Worm (Caenorhabditis elegans) whole organism, L4 larva: ENCODE measurements around the gene Y49E10.27.
A peak's percentile ranks its signal among the peaks of the same experiment; 100 is the strongest.
"Not testable (repeated sequence)": the region's sequence is repeated elsewhere in the genome, so short reads cannot be mapped to it uniquely, and the experiment has no call there.

Experiments
- F37D6.2 ChIP-seq: sonication (generic microtip); optimal IDR thresholded peaks from 2 replicates; lab custom pipeline; 2016; ENCODE audit warnings: mild to moderate bottlenecking, missing genetic modification characterization, missing compliant biosample characterization
- F49E8.2 ChIP-seq: sonication (generic microtip); optimal IDR thresholded peaks from 2 replicates; lab custom pipeline; 2016; ENCODE audit warnings: missing compliant biosample characterization, mild to moderate bottlenecking, missing genetic modification characterization, borderline replicate concordance
- R02D3.7 ChIP-seq: fragments of 150-350 bp; sonication (generic microtip); optimal IDR thresholded peaks from 3 replicates; lab custom pipeline; 2014; ENCODE audit warnings: missing biosample characterization, missing genetic modification characterization
- Y75B8A.6 ChIP-seq: fragments of 200-800 bp; sonication (Bioruptor generic); IDR thresholded peaks from 2 replicates; pipeline ENCODE4 v1.3.6; 2022; ENCODE audit warnings: missing genetic modification reagents, missing genetic modification characterization, missing compliant biosample characterization
- aha-1 ChIP-seq: fragments of 150-350 bp; peaks from one replicate; lab custom pipeline; 2014; ENCODE audit warnings: missing biosample characterization, missing genetic modification characterization
- attf-4 ChIP-seq: sonication (generic microtip); optimal IDR thresholded peaks from 3 replicates; lab custom pipeline; 2017; ENCODE audit warnings: missing biosample characterization, missing genetic modification characterization
- ceh-28 ChIP-seq: fragments of 150-350 bp; optimal IDR thresholded peaks from 2 replicates; lab custom pipeline; 2014; ENCODE audit warnings: missing biosample characterization, missing genetic modification reagents, missing genetic modification characterization
- ceh-32 ChIP-seq: sonication (generic microtip); optimal IDR thresholded peaks from 2 replicates; lab custom pipeline; 2016; ENCODE audit warnings: mild to moderate bottlenecking, missing genetic modification characterization, missing compliant biosample characterization; ENCODE audit not compliant: poor library complexity
- ceh-44 ChIP-seq: fragments of 200-800 bp; sonication (Bioruptor generic); IDR thresholded peaks from 2 replicates; pipeline ENCODE4 v1.3.6; 2022; ENCODE audit warnings: missing genetic modification reagents, missing genetic modification characterization, missing compliant biosample characterization
- ctbp-1 ChIP-seq: fragments of 200-800 bp; sonication (Bioruptor generic); IDR thresholded peaks from 2 replicates; pipeline ENCODE4 v1.3.6; 2022; ENCODE audit warnings: missing genetic modification reagents, missing genetic modification characterization, missing compliant biosample characterization
- daf-19 ChIP-seq: fragments of 200-800 bp; sonication (Bioruptor generic); conservative IDR thresholded peaks from 2 replicates; pipeline ENCODE4 v1.3.6; 2022; ENCODE audit warnings: missing genetic modification characterization, missing compliant biosample characterization
- dmd-6 ChIP-seq: fragments of 200-800 bp; sonication (Bioruptor generic); IDR thresholded peaks from 2 replicates; pipeline ENCODE4 v1.3.6; 2022; ENCODE audit warnings: missing genetic modification reagents, missing genetic modification characterization, missing compliant biosample characterization
- dve-1 ChIP-seq: sonication (generic microtip); optimal IDR thresholded peaks from 2 replicates; lab custom pipeline; 2017; ENCODE audit warnings: antibody characterized with exemption, mild to moderate bottlenecking, missing genetic modification characterization, missing compliant biosample characterization; ENCODE audit not compliant: insufficient read depth
- egl-43 ChIP-seq: fragments of 200-800 bp; sonication (Bioruptor generic); IDR thresholded peaks from 2 replicates; pipeline ENCODE4 v1.3.6; 2022; ENCODE audit warnings: missing genetic modification reagents, missing genetic modification characterization, missing compliant biosample characterization
- fkh-10 ChIP-seq: fragments of 150-350 bp; optimal IDR thresholded peaks from 2 replicates; lab custom pipeline; 2014; ENCODE audit warnings: missing biosample characterization, missing genetic modification reagents, missing genetic modification characterization
- hlh-11 ChIP-seq: fragments of 200-800 bp; sonication (Bioruptor generic); optimal IDR thresholded peaks from 2 replicates; lab custom pipeline; 2018; ENCODE audit warnings: mild to moderate bottlenecking, missing genetic modification characterization, missing compliant biosample characterization
- hlh-30 ChIP-seq: sonication (generic microtip); optimal IDR thresholded peaks from 2 replicates; lab custom pipeline; 2017; ENCODE audit warnings: antibody characterized with exemption, mild to moderate bottlenecking, missing genetic modification characterization, missing compliant biosample characterization; ENCODE audit not compliant: insufficient read depth
- hmg-1.1 ChIP-seq: fragments of 200-800 bp; sonication (Bioruptor generic); IDR thresholded peaks from 2 replicates; pipeline ENCODE4 v1.3.6; 2022; ENCODE audit warnings: missing genetic modification reagents, missing genetic modification characterization, missing compliant biosample characterization
- jun-1 ChIP-seq: fragments of 150-350 bp; optimal IDR thresholded peaks from 2 replicates; lab custom pipeline; 2014; ENCODE audit warnings: missing biosample characterization, missing genetic modification reagents, missing genetic modification characterization
- lim-7 ChIP-seq: fragments of 200-800 bp; sonication (Bioruptor generic); IDR thresholded peaks from 2 replicates; pipeline ENCODE4 v1.3.6; 2022; ENCODE audit warnings: missing genetic modification characterization, missing compliant biosample characterization
- lin-15B ChIP-seq: fragments of 150-350 bp; sonication (generic microtip); optimal IDR thresholded peaks from 3 replicates; lab custom pipeline; 2014; ENCODE audit warnings: missing biosample characterization, missing genetic modification characterization
- lin-29 ChIP-seq: fragments of 200-800 bp; sonication (Bioruptor generic); IDR thresholded peaks from 2 replicates; pipeline ENCODE4 v1.3.6; 2022; ENCODE audit warnings: missing genetic modification reagents, missing genetic modification characterization, missing compliant biosample characterization
- lin-39 ChIP-seq: fragments of 150-350 bp; optimal IDR thresholded peaks from 2 replicates; lab custom pipeline; 2014; ENCODE audit warnings: missing biosample characterization, missing genetic modification reagents, missing genetic modification characterization
- madf-5 ChIP-seq, 2 experiments: fragments of 200-800 bp; sonication (Bioruptor generic); IDR thresholded peaks; 2 replicates each; pipeline ENCODE4 v1.3.6; 2022; ENCODE audit warnings: missing compliant biosample characterization in 2 of 2, missing genetic modification characterization in 2 of 2
- mes-2 ChIP-seq: sonication (generic microtip); optimal IDR thresholded peaks from 2 replicates; lab custom pipeline; 2016; ENCODE audit warnings: missing genotype, mild to moderate bottlenecking, missing genetic modification characterization, missing compliant biosample characterization; ENCODE audit not compliant: poor library complexity, severe bottlenecking
- mxl-3 ChIP-seq: fragments of 200-800 bp; sonication (Bioruptor generic); optimal IDR thresholded peaks from 2 replicates; lab custom pipeline; 2018; ENCODE audit warnings: mild to moderate bottlenecking, missing genetic modification characterization, missing compliant biosample characterization
- nhr-28 ChIP-seq: fragments of 150-350 bp; optimal IDR thresholded peaks from 2 replicates; lab custom pipeline; 2014; ENCODE audit warnings: missing biosample characterization, missing genetic modification characterization
- nhr-48 ChIP-seq: sonication (generic microtip); optimal IDR thresholded peaks from 2 replicates; lab custom pipeline; 2016; ENCODE audit warnings: mild to moderate bottlenecking, missing genetic modification characterization, missing compliant biosample characterization
- pha-4 ChIP-seq, 2 experiments: fragments of 150-350 bp in 1 of 2; fragments of 200-800 bp in 1 of 2; sonication (Bioruptor generic) in 1 of 2; IDR thresholded peaks in 1 of 2; optimal IDR thresholded peaks in 1 of 2; 2 replicates each; pipeline versions ENCODE4 v1.3.6 to Lab custom; 2014 to 2022; ENCODE audit warnings: missing genetic modification characterization in 2 of 2, missing genetic modification reagents in 2 of 2, missing biosample characterization in 1 of 2, missing compliant biosample characterization in 1 of 2
- rbr-2 ChIP-seq: sonication (generic microtip); optimal IDR thresholded peaks from 2 replicates; lab custom pipeline; 2016; ENCODE audit warnings: missing genotype, missing genetic modification characterization, missing compliant biosample characterization
- sdz-12 ChIP-seq: fragments of 200-800 bp; sonication (Bioruptor generic); optimal IDR thresholded peaks from 2 replicates; lab custom pipeline; 2018; ENCODE audit warnings: mild to moderate bottlenecking, missing genetic modification characterization, missing compliant biosample characterization
- set-16 ChIP-seq: fragments of 200-800 bp; sonication (Bioruptor generic); IDR thresholded peaks from 2 replicates; pipeline ENCODE4 v1.3.6; 2022; ENCODE audit warnings: missing genetic modification reagents, missing genetic modification characterization, missing compliant biosample characterization
- snpc-1.2 ChIP-seq: fragments of 200-800 bp; sonication (Bioruptor generic); IDR thresholded peaks from 2 replicates; pipeline ENCODE4 v1.3.6; 2022; ENCODE audit warnings: missing genetic modification reagents, missing genetic modification characterization, missing compliant biosample characterization
- tag-97 ChIP-seq: fragments of 200-800 bp; sonication (Bioruptor generic); IDR thresholded peaks from 2 replicates; pipeline ENCODE4 v1.3.6; 2022; ENCODE audit warnings: missing genetic modification characterization, missing compliant biosample characterization
- unc-39 ChIP-seq: sonication (generic microtip); optimal IDR thresholded peaks from 2 replicates; lab custom pipeline; 2017; ENCODE audit warnings: missing biosample characterization, missing genetic modification characterization
- unc-62 ChIP-seq, 3 experiments: fragments of 150-350 bp in 1 of 3; sonication (generic microtip); optimal IDR thresholded peaks in 2 of 3; peaks in 1 of 3; 1 replicate in 1 of 3; 2 replicates in 2 of 3; lab custom pipeline; 2014 to 2017; ENCODE audit warnings: missing biosample characterization in 3 of 3, missing genetic modification characterization in 3 of 3, missing genetic modification reagents in 3 of 3, missing genotype in 1 of 3
- zfp-2 ChIP-seq: sonication (generic microtip); optimal IDR thresholded peaks from 2 replicates; lab custom pipeline; 2016; ENCODE audit warnings: mild to moderate bottlenecking, missing genetic modification characterization, missing compliant biosample characterization
- ztf-11 ChIP-seq: fragments of 150-350 bp; optimal IDR thresholded peaks from 2 replicates; lab custom pipeline; 2014; ENCODE audit warnings: missing biosample characterization, missing genetic modification characterization

Y49E10.27 gene

ce11 chrIII:12434104-12434503 lies at the start of gene Y49E10.27:
Gene Y49E10.27 (plus strand): TSS chrIII:12434404.
- no peak for TF ChIP-seq aha-1
- TF ChIP-seq dmd-6: no peak
- no peak for TF ChIP-seq hlh-11 (tag; lab: Kevin White, UChicago)
- TF ChIP-seq attf-4 (tag; lab: Kevin White, UChicago): no peak
- TF ChIP-seq nhr-48 (tag; lab: Kevin White, UChicago): no peak
- no peak for TF ChIP-seq snpc-1.2 (GFP tag; lab: Robert Waterston, UW)
- TF ChIP-seq R02D3.7 (tag; lab: Kevin White, UChicago): no peak
- TF ChIP-seq ceh-32 (tag; lab: Kevin White, UChicago): no peak
- TF ChIP-seq madf-5 (GFP tag; IDR thresholded peaks at IDR 0.05; lab: Robert Waterston, UW): no peak
- no peak for TF ChIP-seq fkh-10
- no peak for TF ChIP-seq daf-19 (GFP tag; lab: Robert Waterston, UW)
- TF ChIP-seq Y75B8A.6 (GFP tag; lab: Robert Waterston, UW): no peak
- no peak for TF ChIP-seq sdz-12 (GFP tag; lab: Kevin White, UChicago)
- no peak for TF ChIP-seq pha-4 (GFP tag; IDR thresholded peaks at IDR 0.05; lab: Robert Waterston, UW)
- no peak for TF ChIP-seq pha-4 (tag; optimal IDR thresholded peaks at IDR 0.05; lab: Kevin White, UChicago)
- no peak for TF ChIP-seq lin-15B
- no peak for TF ChIP-seq ztf-11

DNA sequence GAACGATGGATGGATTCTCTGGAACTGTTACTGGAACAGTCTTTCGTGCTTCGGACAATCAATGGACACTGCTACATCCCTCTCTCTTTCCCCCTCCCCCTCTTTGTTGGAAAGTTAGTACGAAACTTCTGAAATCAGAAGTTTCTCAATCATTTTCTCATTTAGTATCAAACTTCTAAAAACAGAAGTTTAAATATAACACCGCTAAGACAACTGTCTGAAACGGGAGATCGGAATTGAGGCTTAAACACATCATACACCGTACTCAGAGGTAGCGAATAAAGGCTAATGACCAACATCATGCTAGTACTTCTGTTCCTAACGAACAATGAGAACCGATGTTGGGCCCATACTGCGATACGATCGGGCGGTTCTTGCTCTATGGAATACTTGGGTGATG lies 47.6 kb upstream of the Y49E10.27 start, which contains the start of gene Y49E10.30:
Gene Y49E10.30, plus strand, starts transcription at position 301 of the 400 bp plus-strand sequence.
- TF ChIP-seq Y75B8A.6 (GFP tag; lab: Robert Waterston, UW); jun-1 (tag; lab: Kevin White, UChicago); dve-1 (tag; lab: Kevin White, UChicago): not testable (repeated sequence)

- TF ChIP-seq set-16: 0 out of 2 replicates have a peak, but pooled peaks have one; percentile 34
- TF ChIP-seq, all 104 proteins: peak for 1; not testable (repeated sequence) for 103
Measured at ce11 chrIII:12387344-12387743, 46.9 kb upstream of the Y49E10.27 start.

DNA sequence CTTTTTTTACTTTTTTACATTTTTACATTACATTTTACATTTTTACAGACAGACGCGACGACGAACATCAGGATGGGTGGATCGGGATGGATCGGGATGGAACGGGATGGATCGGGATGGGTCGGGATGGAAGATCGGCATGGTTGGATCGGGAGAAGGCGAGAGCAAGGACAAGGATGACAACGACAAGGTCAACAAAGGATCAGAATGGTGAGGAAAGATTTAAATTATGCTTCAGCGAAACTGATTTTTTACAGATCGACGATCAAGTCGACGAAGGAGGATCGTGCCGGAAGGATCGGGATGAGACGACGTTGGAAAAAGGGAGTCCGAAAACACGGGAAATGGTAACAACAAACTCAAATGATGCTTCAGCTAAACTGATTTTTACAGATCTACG lies 46.1 kb upstream of the Y49E10.27 start:
- no peak for TF ChIP-seq tag-97
- peak; percentile 92 for TF ChIP-seq aha-1
- TF ChIP-seq mxl-3: no peak

ce11 chrIII:12395085-12395484 lies 39.1 kb upstream of the Y49E10.27 start, which contains the start of gene Y49E10.10:
Gene Y49E10.10 (plus strand): TSS chrIII:12395465.
- TF ChIP-seq ceh-28 (tag; lab: Kevin White, UChicago): peak; percentile 93
- TF ChIP-seq unc-39 (tag; lab: Kevin White, UChicago): no peak

DNA sequence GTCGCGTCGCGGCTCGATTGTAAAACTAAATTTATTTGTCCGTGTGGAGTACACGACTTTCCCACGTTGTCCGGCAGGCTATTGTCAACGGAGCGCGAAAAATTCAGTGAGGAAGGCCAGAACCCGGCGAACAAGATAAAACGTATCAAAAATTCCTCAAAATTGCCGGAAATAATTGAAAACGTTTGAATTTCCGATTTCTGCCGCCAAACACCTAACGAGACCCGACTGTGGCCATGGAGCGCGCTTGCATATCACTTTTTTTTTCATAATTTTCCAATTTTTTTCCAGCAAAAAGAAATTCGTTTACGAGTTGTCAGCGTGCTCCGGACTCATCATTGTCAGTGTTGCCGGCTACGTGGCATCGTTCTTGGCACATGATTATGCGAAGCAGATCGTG lies 35.7 kb upstream of the Y49E10.27 start:
- TF ChIP-seq F37D6.2 (tag; lab: Kevin White, UChicago) (no peak), unc-62 (GFP tag; optimal IDR thresholded peaks at IDR 0.05 in 1 of 2; lab: Kevin White, UChicago) (peak in 1 of 2 experiments; percentile 55), unc-62 (tag; optimal IDR thresholded peaks at IDR 0.05; lab: Kevin White, UChicago) (no peak), zfp-2 (tag; lab: Kevin White, UChicago) (no peak), aha-1 (peak; percentile 93)

DNA sequence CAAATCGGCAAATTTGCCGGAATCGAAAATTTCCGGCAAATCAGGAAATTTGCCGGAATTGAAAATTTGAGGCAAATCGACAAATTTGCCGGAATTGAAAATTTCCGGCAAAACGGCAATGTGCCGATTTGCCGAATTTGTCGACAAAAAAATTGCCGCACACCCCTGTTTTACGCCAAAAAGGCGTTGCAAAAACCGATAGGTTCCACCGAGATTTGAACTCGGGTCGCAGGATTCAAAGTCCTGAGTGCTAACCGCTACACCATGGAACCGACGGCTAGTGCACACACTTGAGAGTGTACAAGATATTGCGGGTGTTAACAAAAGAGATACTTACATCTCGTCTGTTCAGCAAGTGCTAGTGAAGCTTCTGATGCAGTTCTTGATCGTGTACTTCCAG lies 34.5 kb upstream of the Y49E10.27 start:
- TF ChIP-seq lin-39 (tag; lab: Kevin White, UChicago) (no peak), ctbp-1 (peak; percentile 55; the same call in 1 of the 2 replicates), egl-43 (GFP tag; lab: Robert Waterston, UW) (peak; percentile 83), dmd-6 (peak; percentile 25; the same call in 1 of the 2 replicates), rbr-2 (tag; lab: Kevin White, UChicago) (peak; percentile 33), F49E8.2 (no peak), lim-7 (GFP tag; lab: Robert Waterston, UW) (peak; percentile 75), jun-1 (tag; lab: Kevin White, UChicago) (no peak), daf-19 (GFP tag; lab: Robert Waterston, UW) (no peak), mes-2 (peak; percentile 61), ceh-44 (GFP tag; lab: Robert Waterston, UW) (no peak), nhr-28 (tag; lab: Kevin White, UChicago) (no peak), hmg-1.1 (GFP tag; lab: Robert Waterston, UW) (peak; percentile 68), zfp-2 (tag; lab: Kevin White, UChicago) (peak; percentile 7), hlh-30 (tag; lab: Kevin White, UChicago) (peak; percentile 4), lin-29 (GFP tag; lab: Robert Waterston, UW) (0 out of 2 replicates have a peak, but pooled peaks have one; percentile 16)
